Worm (Caenorhabditis elegans) whole organism, L2 larva: ENCODE data around the gene C01C4.2.
A peak's percentile ranks its signal among the peaks of the same experiment; 100 is the strongest.

Experiments used
- F13H6.1 ChIP-seq: sonication (generic microtip); optimal IDR thresholded peaks from 2 replicates; lab custom pipeline; 2016; ENCODE audit warnings: missing genetic modification characterization, missing compliant biosample characterization
- Y55F3AM.14 ChIP-seq: fragments of 200-800 bp; sonication (Bioruptor generic); optimal IDR thresholded peaks from 2 replicates; lab custom pipeline; 2018; ENCODE audit warnings: mild to moderate bottlenecking, missing genetic modification characterization, missing compliant biosample characterization
- alr-1 ChIP-seq: fragments of 150-350 bp; optimal IDR thresholded peaks from 2 replicates; lab custom pipeline; 2014; ENCODE audit warnings: missing biosample characterization, missing genetic modification characterization
- aly-2 ChIP-seq: fragments of 150-350 bp; optimal IDR thresholded peaks from 2 replicates; lab custom pipeline; 2014; ENCODE audit warnings: missing biosample characterization, missing genetic modification characterization
- ama-1 ChIP-seq: fragments of 150-350 bp; optimal IDR thresholded peaks from 2 replicates; lab custom pipeline; 2018; ENCODE audit warnings: inconsistent platforms
- blmp-1 ChIP-seq: sonication (generic microtip); optimal IDR thresholded peaks from 2 replicates; lab custom pipeline; 2017; ENCODE audit warnings: missing genetic modification characterization, mild to moderate bottlenecking, missing compliant biosample characterization, antibody characterized with exemption, moderate library complexity; ENCODE audit not compliant: insufficient read depth
- ceh-16 ChIP-seq: fragments of 150-350 bp; optimal IDR thresholded peaks from 2 replicates; lab custom pipeline; 2014; ENCODE audit warnings: missing biosample characterization, missing genetic modification characterization
- crh-2 ChIP-seq: sonication (generic microtip); optimal IDR thresholded peaks from 2 replicates; lab custom pipeline; 2017; ENCODE audit warnings: missing biosample characterization, missing genetic modification characterization
- dmd-4 ChIP-seq: sonication (generic microtip); optimal IDR thresholded peaks from 2 replicates; lab custom pipeline; 2017; ENCODE audit warnings: missing biosample characterization, missing genetic modification characterization
- egl-27 ChIP-seq: sonication (generic microtip); optimal IDR thresholded peaks from 3 replicates; lab custom pipeline; 2017; ENCODE audit warnings: missing biosample characterization, missing genetic modification reagents, missing genetic modification characterization
- elt-1 ChIP-seq: fragments of 150-350 bp; optimal IDR thresholded peaks from 2 replicates; lab custom pipeline; 2014; ENCODE audit warnings: missing biosample characterization, missing genetic modification characterization
- elt-3 ChIP-seq: sonication (generic microtip); optimal IDR thresholded peaks from 2 replicates; lab custom pipeline; 2017; ENCODE audit warnings: missing biosample characterization, missing genetic modification characterization
- fos-1 ChIP-seq: fragments of 150-350 bp; optimal IDR thresholded peaks from 2 replicates; lab custom pipeline; 2014; ENCODE audit warnings: missing biosample characterization, missing genetic modification characterization
- gmeb-1 ChIP-seq: fragments of 150-350 bp; optimal IDR thresholded peaks from 2 replicates; lab custom pipeline; 2014; ENCODE audit warnings: missing biosample characterization, missing genetic modification characterization
- lin-11 ChIP-seq: fragments of 150-350 bp; sonication (generic microtip); optimal IDR thresholded peaks from 2 replicates; lab custom pipeline; 2014; ENCODE audit warnings: missing biosample characterization, missing genetic modification characterization, inconsistent platforms, mixed read lengths
- lin-13 ChIP-seq: fragments of 150-350 bp; optimal IDR thresholded peaks from 2 replicates; lab custom pipeline; 2014; ENCODE audit warnings: missing biosample characterization, missing genetic modification reagents, missing genetic modification characterization
- lsy-2 ChIP-seq, 2 experiments: fragments of 150-350 bp in 1 of 2; sonication (generic microtip) in 1 of 2; optimal IDR thresholded peaks; 2 replicates each; lab custom pipeline; 2014 to 2017; ENCODE audit warnings: missing biosample characterization in 2 of 2, missing genetic modification characterization in 2 of 2
- mab-5 ChIP-seq: fragments of 150-350 bp; optimal IDR thresholded peaks from 2 replicates; lab custom pipeline; 2014; ENCODE audit warnings: missing biosample characterization, missing genetic modification characterization
- mdl-1 ChIP-seq, 2 experiments: fragments of 150-350 bp in 1 of 2; sonication (generic microtip) in 1 of 2; optimal IDR thresholded peaks; 2 replicates each; lab custom pipeline; 2017; ENCODE audit warnings: missing biosample characterization in 2 of 2, missing genetic modification characterization in 2 of 2
- nhr-10 ChIP-seq: sonication (generic microtip); optimal IDR thresholded peaks from 2 replicates; lab custom pipeline; 2017; ENCODE audit warnings: missing biosample characterization, missing genetic modification characterization
- nhr-11 ChIP-seq: fragments of 150-350 bp; optimal IDR thresholded peaks from 2 replicates; lab custom pipeline; 2014; ENCODE audit warnings: missing biosample characterization, missing genetic modification characterization
- nhr-129 ChIP-seq: fragments of 150-350 bp; optimal IDR thresholded peaks from 2 replicates; lab custom pipeline; 2014; ENCODE audit warnings: missing biosample characterization, missing genetic modification characterization
- nhr-21 ChIP-seq: fragments of 150-350 bp; optimal IDR thresholded peaks from 2 replicates; lab custom pipeline; 2014; ENCODE audit warnings: missing biosample characterization, missing genetic modification characterization
- nhr-23 ChIP-seq: fragments of 150-350 bp; optimal IDR thresholded peaks from 2 replicates; lab custom pipeline; 2014; ENCODE audit warnings: missing biosample characterization, missing genetic modification reagents, missing genetic modification characterization
- nhr-237 ChIP-seq: fragments of 150-350 bp; optimal IDR thresholded peaks from 2 replicates; lab custom pipeline; 2014; ENCODE audit warnings: missing biosample characterization, missing genetic modification characterization
- nhr-25 ChIP-seq: fragments of 150-350 bp; sonication (generic microtip); optimal IDR thresholded peaks from 3 replicates; lab custom pipeline; 2014; ENCODE audit warnings: missing biosample characterization, missing genetic modification characterization
- nhr-6 ChIP-seq: fragments of 150-350 bp; optimal IDR thresholded peaks from 2 replicates; lab custom pipeline; 2014; ENCODE audit warnings: missing biosample characterization, missing genetic modification characterization
- peb-1 ChIP-seq: fragments of 150-350 bp; optimal IDR thresholded peaks from 2 replicates; lab custom pipeline; 2014; ENCODE audit warnings: missing biosample characterization, missing genetic modification characterization
- sem-4 ChIP-seq: fragments of 150-350 bp; optimal IDR thresholded peaks from 2 replicates; lab custom pipeline; 2014; ENCODE audit warnings: missing biosample characterization, missing genetic modification reagents, missing genetic modification characterization
- sma-3 ChIP-seq: sonication (generic microtip); optimal IDR thresholded peaks from 2 replicates; lab custom pipeline; 2016; ENCODE audit warnings: missing genetic modification reagents, missing genetic modification characterization, missing compliant biosample characterization
- sma-9 ChIP-seq, 2 experiments: fragments of 150-350 bp in 1 of 2; sonication (generic microtip) in 1 of 2; optimal IDR thresholded peaks; 2 replicates each; lab custom pipeline; 2014 to 2016; ENCODE audit warnings: missing genetic modification characterization in 2 of 2, mild to moderate bottlenecking in 1 of 2, missing biosample characterization in 1 of 2, missing compliant biosample characterization in 1 of 2, missing genetic modification reagents in 1 of 2, moderate library complexity in 1 of 2
- snpc-4 ChIP-seq: fragments of 150-350 bp; optimal IDR thresholded peaks from 2 replicates; lab custom pipeline; 2014; ENCODE audit warnings: missing biosample characterization, missing genetic modification characterization
- unc-39 ChIP-seq: fragments of 150-350 bp; optimal IDR thresholded peaks from 2 replicates; lab custom pipeline; 2014; ENCODE audit warnings: missing biosample characterization, missing genetic modification characterization
- unc-55 ChIP-seq: fragments of 150-350 bp; sonication (generic microtip); optimal IDR thresholded peaks from 3 replicates; lab custom pipeline; 2014; ENCODE audit warnings: missing biosample characterization, missing genetic modification reagents, missing genetic modification characterization
- unc-62 ChIP-seq: fragments of 150-350 bp; optimal IDR thresholded peaks from 2 replicates; lab custom pipeline; 2014; ENCODE audit warnings: missing biosample characterization, missing genetic modification reagents, missing genetic modification characterization
- ztf-1 ChIP-seq: fragments of 200-800 bp; sonication (Bioruptor generic); conservative IDR thresholded peaks from 2 replicates; pipeline ENCODE4 v1.3.6; 2022; ENCODE audit warnings: missing genetic modification characterization, missing compliant biosample characterization
- ztf-4 ChIP-seq: fragments of 150-350 bp; optimal IDR thresholded peaks from 2 replicates; lab custom pipeline; 2014; ENCODE audit warnings: missing biosample characterization, missing genetic modification characterization

C01C4.2 gene

ce11 chrX:3714797-3715196, at the start of gene C01C4.2:
C01C4.2 (plus strand) TSS chrX:3715097.
- TF ChIP-seq Y55F3AM.14 (GFP tag; lab: Kevin White, UChicago) = no peak
- TF ChIP-seq elt-3 (tag; lab: Kevin White, UChicago) = no peak
- TF ChIP-seq sma-9 (GFP tag; optimal IDR thresholded peaks at IDR 0.05; lab: Kevin White, UChicago) = no peak
- no peak for TF ChIP-seq sma-9 (tag; optimal IDR thresholded peaks at IDR 0.05; lab: Kevin White, UChicago)
- no peak for TF ChIP-seq nhr-11
- TF ChIP-seq unc-55 (GFP tag; lab: Kevin White, UChicago) = no peak
- no peak for TF ChIP-seq mdl-1 (tag; optimal IDR thresholded peaks at IDR 0.05; lab: Kevin White, UChicago)
- TF ChIP-seq ama-1 (lab: Kevin White, UChicago) = no peak

DNA sequence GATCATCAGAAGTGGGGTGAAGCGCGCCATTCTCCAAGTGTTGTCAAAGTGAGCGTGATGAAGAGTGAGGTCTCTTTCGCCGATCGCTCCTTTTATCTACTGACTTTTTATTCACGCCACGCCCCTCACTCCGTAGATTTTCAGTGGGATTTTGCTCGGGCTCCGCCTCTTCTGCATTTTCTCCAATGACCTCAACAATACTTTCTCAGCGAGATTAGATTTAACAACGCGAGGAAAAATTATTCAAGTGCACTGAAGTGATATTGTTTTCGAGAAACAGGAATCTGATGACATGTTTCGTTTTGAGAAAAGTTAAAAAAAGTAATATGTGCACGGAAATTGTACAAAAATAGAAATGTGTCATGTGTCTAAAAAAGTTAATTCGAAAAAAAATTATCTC, 46.1 kb upstream of the C01C4.2 start, which contains the start of gene snet-1:
snet-1 (minus strand) TSS at position 101 of the 400 bp plus-strand sequence.
- TF ChIP-seq snpc-4 (tag; lab: Kevin White, UChicago) (no peak), ztf-1 (no peak), lin-11 (no peak), ztf-4 (tag; lab: Kevin White, UChicago) (no peak), unc-62 (GFP tag; lab: Kevin White, UChicago) (no peak)

DNA sequence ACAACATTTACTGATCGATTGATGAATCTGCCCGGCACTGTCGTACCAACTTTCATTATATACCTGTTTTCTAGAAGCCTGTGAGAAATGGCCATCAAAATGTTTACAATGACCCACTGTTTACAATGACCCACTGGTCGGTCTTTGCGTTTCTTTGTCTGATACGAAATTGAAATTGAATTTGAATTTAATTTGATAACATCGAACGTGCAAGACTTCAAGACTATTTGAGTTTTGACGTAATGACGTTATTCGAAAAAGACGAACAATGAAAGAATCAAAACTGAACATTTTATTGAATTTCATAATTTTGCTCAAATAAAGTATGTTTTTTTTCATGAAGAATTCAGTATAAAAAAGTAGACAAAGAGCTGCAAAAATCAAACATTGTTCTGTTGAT, 42.9 kb upstream of the C01C4.2 start, which contains the start of gene C02F12.5:
C02F12.5 (minus strand) TSS at position 101 of the 400 bp plus-strand sequence.
- TF ChIP-seq unc-39 (tag; lab: Kevin White, UChicago) (no peak), nhr-23 (tag; lab: Kevin White, UChicago) (no peak), lin-13 (GFP tag; lab: Kevin White, UChicago) (no peak), nhr-6 (tag; lab: Kevin White, UChicago) (no peak), egl-27 (tag; lab: Kevin White, UChicago) (no peak), snpc-4 (tag; lab: Kevin White, UChicago) (no peak), peb-1 (tag; lab: Kevin White, UChicago) (no peak), aly-2 (tag; lab: Kevin White, UChicago) (no peak)

DNA sequence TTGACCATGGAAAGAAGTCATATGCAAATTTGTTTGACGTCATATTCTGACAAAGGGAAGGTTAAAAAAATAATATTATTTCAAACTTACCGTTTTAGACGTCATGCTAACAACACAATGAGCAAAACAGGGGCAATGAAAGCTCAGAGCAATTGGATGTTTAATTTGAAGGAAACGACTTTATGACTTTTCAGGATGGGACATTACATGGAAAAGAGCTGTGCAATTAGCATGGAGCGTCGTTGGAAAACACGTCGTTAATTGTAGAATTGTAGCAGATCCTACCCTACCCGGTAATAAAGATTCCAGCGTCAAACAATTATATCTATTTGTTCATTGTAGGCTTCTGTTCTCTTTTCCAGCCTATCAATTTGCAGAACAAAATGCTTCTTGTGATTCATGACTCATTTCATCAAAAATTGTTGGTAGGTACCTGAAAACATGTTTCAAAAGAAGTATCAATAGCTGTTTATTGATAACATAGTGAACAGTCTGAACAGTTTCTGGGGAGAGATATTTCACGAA, 41.3 kb upstream of the C01C4.2 start, which contains the start of gene ceh-63:
ceh-63 (minus strand) TSS at position 475 of the 525 bp plus-strand sequence.
- TF ChIP-seq nhr-10 (tag; lab: Kevin White, UChicago) (no peak), elt-1 (no peak), lsy-2 (tag; optimal IDR thresholded peaks at IDR 0.05; lab: Kevin White, UChicago) (no peak), unc-62 (GFP tag; lab: Kevin White, UChicago) (no peak), ztf-4 (tag; lab: Kevin White, UChicago) (no peak), gmeb-1 (tag; lab: Kevin White, UChicago) (no peak)
- TF ChIP-seq, all 48 proteins: peak for 0

DNA sequence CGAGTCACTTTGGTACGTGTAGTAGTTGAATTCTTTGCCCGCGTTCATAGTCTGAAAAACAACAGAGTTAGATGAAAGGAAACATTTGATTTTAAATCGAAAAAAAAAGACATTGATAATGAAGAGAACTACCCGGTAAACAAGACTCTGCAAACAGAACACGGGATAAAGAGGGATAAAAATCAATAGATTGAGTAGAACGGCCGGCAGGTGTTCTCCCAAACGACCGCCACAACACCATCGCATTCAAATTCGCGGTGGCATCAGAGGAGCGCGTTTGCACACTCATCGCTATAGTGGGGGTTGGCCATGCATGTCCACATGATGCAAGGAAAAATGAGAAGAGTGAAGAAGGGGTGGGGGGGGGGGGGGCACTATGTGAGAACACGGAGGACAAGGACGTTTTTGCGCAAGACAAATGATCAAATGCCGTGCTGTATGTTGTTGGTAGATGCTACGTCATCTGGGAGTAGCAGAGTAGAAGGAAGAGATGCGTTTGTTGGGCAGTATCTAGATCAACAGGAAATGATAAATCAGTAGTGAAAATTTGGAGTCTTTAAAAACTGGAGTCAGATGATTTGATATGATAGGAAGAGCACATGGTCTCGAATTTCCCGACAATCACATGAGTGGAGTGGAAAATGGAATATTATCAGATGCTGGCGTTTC, 36.3 kb upstream of the C01C4.2 start, which contains the start of gene tag-52:
tag-52 (minus strand) TSS at position 51 of the 669 bp plus-strand sequence.
- TF ChIP-seq sma-3 (GFP tag; lab: Kevin White, UChicago) (peak; percentile 54), unc-55 (GFP tag; lab: Kevin White, UChicago) (peak; percentile 38), F13H6.1 (tag; lab: Kevin White, UChicago) (peak; percentile 21), alr-1 (tag; lab: Kevin White, UChicago) (no peak), gmeb-1 (tag; lab: Kevin White, UChicago) (peak; percentile 32), nhr-237 (tag; lab: Kevin White, UChicago) (no peak), nhr-129 (tag; lab: Kevin White, UChicago) (peak; percentile 74), mdl-1 (tag; optimal IDR thresholded peaks at IDR 0.05; lab: Kevin White, UChicago) (peak in 1 of 2 experiments; percentile 23), crh-2 (tag; lab: Kevin White, UChicago) (peak; percentile 55), elt-3 (tag; lab: Kevin White, UChicago) (no peak), ceh-16 (no peak), mab-5 (no peak), lsy-2 (tag; optimal IDR thresholded peaks at IDR 0.05; lab: Kevin White, UChicago) (peak in 1 of 2 experiments; percentile 13), nhr-25 (peak; percentile 49), nhr-21 (peak; percentile 1), sma-9 (GFP tag; optimal IDR thresholded peaks at IDR 0.05; lab: Kevin White, UChicago) (peak; percentile 85), sma-9 (tag; optimal IDR thresholded peaks at IDR 0.05; lab: Kevin White, UChicago) (no peak), sem-4 (tag; lab: Kevin White, UChicago) (no peak), egl-27 (tag; lab: Kevin White, UChicago) (peak; percentile 24), snpc-4 (tag; lab: Kevin White, UChicago) (no peak), dmd-4 (tag; lab: Kevin White, UChicago) (no peak), ztf-1 (no peak), blmp-1 (tag; lab: Kevin White, UChicago) (peak; percentile 1), fos-1 (tag; lab: Kevin White, UChicago) (peak; percentile 16)
